Worm (Caenorhabditis elegans) whole organism, dauer: ENCODE measurements around the gene let-858.

Source experiments
- unc-62 ChIP-seq: sonication (generic microtip); optimal IDR thresholded peaks from 2 replicates; lab custom pipeline; 2017; ENCODE audit warnings: missing biosample characterization, missing genetic modification reagents, missing genetic modification characterization

Gene let-858

ce11 chrII:11022023-11022422 is at the start of gene let-858:
let-858 (plus strand) TSS chrII:11022370.
- no peak for TF ChIP-seq unc-62

- TF ChIP-seq unc-62, result no peak
Observed at ce11 chrII:10975239-10975638, 46.9 kb upstream of the let-858 start, which contains the start of gene ptp-3. ptp-3 (plus strand) TSS chrII:10975539.

- no peak for TF ChIP-seq unc-62
Observed at ce11 chrII:10982017-10982416, 40.2 kb upstream of the let-858 start.

ce11 chrII:10986461-10987090 is 35.6 kb upstream of the let-858 start:
- TF ChIP-seq unc-62, result no peak

ce11 chrII:10988575-10988974 is 33.6 kb upstream of the let-858 start:
- TF ChIP-seq unc-62, result no peak

ce11 chrII:10989180-10989579 is 33.0 kb upstream of the let-858 start:
- TF ChIP-seq unc-62, result no peak

ce11 chrII:10990592-10990991 is 31.6 kb upstream of the let-858 start:
- no peak for TF ChIP-seq unc-62

- no peak for TF ChIP-seq unc-62
Observed at ce11 chrII:10993607-10994229, 28.5 kb upstream of the let-858 start.

ce11 chrII:10995600-10995999 is 26.6 kb upstream of the let-858 start:
- no peak for TF ChIP-seq unc-62

ce11 chrII:10999109-10999508 is 23.1 kb upstream of the let-858 start:
- TF ChIP-seq unc-62, result no peak

- TF ChIP-seq unc-62, result no peak
Observed at ce11 chrII:11004381-11004780, 17.8 kb upstream of the let-858 start.

- TF ChIP-seq unc-62, result no peak
Observed at ce11 chrII:11010914-11011313, 11.3 kb upstream of the let-858 start.

ce11 chrII:11012532-11013179 is 9.5 kb upstream of the let-858 start:
- TF ChIP-seq unc-62, result no peak

- no peak for TF ChIP-seq unc-62
Observed at ce11 chrII:11013667-11014066, 8.5 kb upstream of the let-858 start, which contains the start of gene col-81. col-81 (minus strand) TSS chrII:11013767.

- TF ChIP-seq unc-62, result no peak
Observed at ce11 chrII:11015210-11015609, 7.0 kb upstream of the let-858 start.

ce11 chrII:11015734-11016133 is 6.4 kb upstream of the let-858 start:
- no peak for TF ChIP-seq unc-62

ce11 chrII:11016435-11016834 is 5.7 kb upstream of the let-858 start:
- no peak for TF ChIP-seq unc-62

ce11 chrII:11016835-11016883 is 5.5 kb upstream of the let-858 start, which contains the start of gene ram-2:
ram-2 (minus strand) TSS chrII:11016881.
- TF ChIP-seq unc-62, result no peak

- no peak for TF ChIP-seq unc-62
Observed at ce11 chrII:11016884-11017283, 5.3 kb upstream of the let-858 start.
